Worm (Caenorhabditis elegans) whole organism, L2 larva: ENCODE data around the gene F58G1.2.

Experiments
- C34F6.9 ChIP-seq: fragments of 150-350 bp; optimal IDR thresholded peaks from 2 replicates; lab custom pipeline; 2014; ENCODE audit warnings: missing biosample characterization, missing genetic modification characterization
- F13H6.1 ChIP-seq: sonication (generic microtip); optimal IDR thresholded peaks from 2 replicates; lab custom pipeline; 2016; ENCODE audit warnings: missing genetic modification characterization, missing compliant biosample characterization
- Y55F3AM.14 ChIP-seq: fragments of 200-800 bp; sonication (Bioruptor generic); optimal IDR thresholded peaks from 2 replicates; lab custom pipeline; 2018; ENCODE audit warnings: mild to moderate bottlenecking, missing genetic modification characterization, missing compliant biosample characterization
- alr-1 ChIP-seq: fragments of 150-350 bp; optimal IDR thresholded peaks from 2 replicates; lab custom pipeline; 2014; ENCODE audit warnings: missing biosample characterization, missing genetic modification characterization
- aly-2 ChIP-seq: fragments of 150-350 bp; optimal IDR thresholded peaks from 2 replicates; lab custom pipeline; 2014; ENCODE audit warnings: missing biosample characterization, missing genetic modification characterization
- ama-1 ChIP-seq: fragments of 150-350 bp; optimal IDR thresholded peaks from 2 replicates; lab custom pipeline; 2018; ENCODE audit warnings: inconsistent platforms
- blmp-1 ChIP-seq: sonication (generic microtip); optimal IDR thresholded peaks from 2 replicates; lab custom pipeline; 2017; ENCODE audit warnings: missing genetic modification characterization, mild to moderate bottlenecking, missing compliant biosample characterization, antibody characterized with exemption, moderate library complexity; ENCODE audit not compliant: insufficient read depth
- ceh-16 ChIP-seq: fragments of 150-350 bp; optimal IDR thresholded peaks from 2 replicates; lab custom pipeline; 2014; ENCODE audit warnings: missing biosample characterization, missing genetic modification characterization
- dmd-4 ChIP-seq: sonication (generic microtip); optimal IDR thresholded peaks from 2 replicates; lab custom pipeline; 2017; ENCODE audit warnings: missing biosample characterization, missing genetic modification characterization
- egl-27 ChIP-seq: sonication (generic microtip); optimal IDR thresholded peaks from 3 replicates; lab custom pipeline; 2017; ENCODE audit warnings: missing biosample characterization, missing genetic modification reagents, missing genetic modification characterization
- elt-1 ChIP-seq: fragments of 150-350 bp; optimal IDR thresholded peaks from 2 replicates; lab custom pipeline; 2014; ENCODE audit warnings: missing biosample characterization, missing genetic modification characterization
- fos-1 ChIP-seq: fragments of 150-350 bp; optimal IDR thresholded peaks from 2 replicates; lab custom pipeline; 2014; ENCODE audit warnings: missing biosample characterization, missing genetic modification characterization
- gmeb-1 ChIP-seq: fragments of 150-350 bp; optimal IDR thresholded peaks from 2 replicates; lab custom pipeline; 2014; ENCODE audit warnings: missing biosample characterization, missing genetic modification characterization
- lin-13 ChIP-seq: fragments of 150-350 bp; optimal IDR thresholded peaks from 2 replicates; lab custom pipeline; 2014; ENCODE audit warnings: missing biosample characterization, missing genetic modification reagents, missing genetic modification characterization
- lin-39 ChIP-seq: fragments of 150-350 bp; optimal IDR thresholded peaks from 2 replicates; lab custom pipeline; 2014; ENCODE audit warnings: missing biosample characterization, missing genetic modification reagents, missing genetic modification characterization
- lsy-2 ChIP-seq, 2 experiments: fragments of 150-350 bp in 1 of 2; sonication (generic microtip) in 1 of 2; optimal IDR thresholded peaks; 2 replicates each; lab custom pipeline; 2014 to 2017; ENCODE audit warnings: missing biosample characterization in 2 of 2, missing genetic modification characterization in 2 of 2
- mab-5 ChIP-seq: fragments of 150-350 bp; optimal IDR thresholded peaks from 2 replicates; lab custom pipeline; 2014; ENCODE audit warnings: missing biosample characterization, missing genetic modification characterization
- mbf-1 ChIP-seq: sonication (generic microtip); optimal IDR thresholded peaks from 2 replicates; lab custom pipeline; 2017; ENCODE audit warnings: missing biosample characterization, missing genetic modification characterization
- mdl-1 ChIP-seq, 2 experiments: fragments of 150-350 bp in 1 of 2; sonication (generic microtip) in 1 of 2; optimal IDR thresholded peaks; 2 replicates each; lab custom pipeline; 2017; ENCODE audit warnings: missing biosample characterization in 2 of 2, missing genetic modification characterization in 2 of 2
- nhr-10 ChIP-seq: sonication (generic microtip); optimal IDR thresholded peaks from 2 replicates; lab custom pipeline; 2017; ENCODE audit warnings: missing biosample characterization, missing genetic modification characterization
- nhr-11 ChIP-seq: fragments of 150-350 bp; optimal IDR thresholded peaks from 2 replicates; lab custom pipeline; 2014; ENCODE audit warnings: missing biosample characterization, missing genetic modification characterization
- nhr-129 ChIP-seq: fragments of 150-350 bp; optimal IDR thresholded peaks from 2 replicates; lab custom pipeline; 2014; ENCODE audit warnings: missing biosample characterization, missing genetic modification characterization
- nhr-23 ChIP-seq: fragments of 150-350 bp; optimal IDR thresholded peaks from 2 replicates; lab custom pipeline; 2014; ENCODE audit warnings: missing biosample characterization, missing genetic modification reagents, missing genetic modification characterization
- nhr-25 ChIP-seq: fragments of 150-350 bp; sonication (generic microtip); optimal IDR thresholded peaks from 3 replicates; lab custom pipeline; 2014; ENCODE audit warnings: missing biosample characterization, missing genetic modification characterization
- nhr-77 ChIP-seq: fragments of 150-350 bp; optimal IDR thresholded peaks from 2 replicates; lab custom pipeline; 2014; ENCODE audit warnings: missing biosample characterization, missing genetic modification characterization
- peb-1 ChIP-seq: fragments of 150-350 bp; optimal IDR thresholded peaks from 2 replicates; lab custom pipeline; 2014; ENCODE audit warnings: missing biosample characterization, missing genetic modification characterization
- sem-4 ChIP-seq: fragments of 150-350 bp; optimal IDR thresholded peaks from 2 replicates; lab custom pipeline; 2014; ENCODE audit warnings: missing biosample characterization, missing genetic modification reagents, missing genetic modification characterization
- skn-1 ChIP-seq: sonication (generic microtip); optimal IDR thresholded peaks from 2 replicates; lab custom pipeline; 2017; ENCODE audit warnings: missing biosample characterization, missing genetic modification characterization
- sma-3 ChIP-seq: sonication (generic microtip); optimal IDR thresholded peaks from 2 replicates; lab custom pipeline; 2016; ENCODE audit warnings: missing genetic modification reagents, missing genetic modification characterization, missing compliant biosample characterization
- unc-39 ChIP-seq: fragments of 150-350 bp; optimal IDR thresholded peaks from 2 replicates; lab custom pipeline; 2014; ENCODE audit warnings: missing biosample characterization, missing genetic modification characterization
- unc-55 ChIP-seq: fragments of 150-350 bp; sonication (generic microtip); optimal IDR thresholded peaks from 3 replicates; lab custom pipeline; 2014; ENCODE audit warnings: missing biosample characterization, missing genetic modification reagents, missing genetic modification characterization
- zag-1 ChIP-seq: fragments of 150-350 bp; optimal IDR thresholded peaks from 2 replicates; lab custom pipeline; 2014; ENCODE audit warnings: missing biosample characterization, missing genetic modification characterization
- ztf-1 ChIP-seq: fragments of 200-800 bp; sonication (Bioruptor generic); conservative IDR thresholded peaks from 2 replicates; pipeline ENCODE4 v1.3.6; 2022; ENCODE audit warnings: missing genetic modification characterization, missing compliant biosample characterization
- ztf-11 ChIP-seq: sonication (generic microtip); optimal IDR thresholded peaks from 2 replicates; lab custom pipeline; 2017; ENCODE audit warnings: missing biosample characterization, missing genetic modification characterization

Gene F58G1.2

DNA sequence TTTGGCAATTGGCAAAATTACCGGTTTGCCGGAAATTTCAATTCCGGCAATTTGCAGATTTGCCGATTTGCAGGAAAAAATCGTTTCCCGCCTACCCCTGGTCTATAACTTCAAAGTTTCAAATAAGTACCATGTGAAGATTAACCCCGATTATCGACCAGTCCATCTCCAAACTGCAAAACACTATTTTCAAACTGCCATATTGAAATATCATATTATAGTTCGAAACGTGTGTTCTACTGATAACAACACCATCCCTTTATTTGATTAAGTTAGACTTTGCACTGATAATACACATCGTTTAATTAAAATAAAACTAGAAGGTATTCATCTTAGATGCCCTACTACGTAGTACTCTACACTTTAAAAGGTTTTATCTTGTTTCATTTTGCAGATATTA, 11.3 kb upstream of the F58G1.2 start:
- TF ChIP-seq nhr-11: no peak
- no peak for TF ChIP-seq C34F6.9 (tag; lab: Kevin White, UChicago)
- peak; percentile 13 for TF ChIP-seq fos-1
- TF ChIP-seq, all 48 proteins: peak for 1

DNA sequence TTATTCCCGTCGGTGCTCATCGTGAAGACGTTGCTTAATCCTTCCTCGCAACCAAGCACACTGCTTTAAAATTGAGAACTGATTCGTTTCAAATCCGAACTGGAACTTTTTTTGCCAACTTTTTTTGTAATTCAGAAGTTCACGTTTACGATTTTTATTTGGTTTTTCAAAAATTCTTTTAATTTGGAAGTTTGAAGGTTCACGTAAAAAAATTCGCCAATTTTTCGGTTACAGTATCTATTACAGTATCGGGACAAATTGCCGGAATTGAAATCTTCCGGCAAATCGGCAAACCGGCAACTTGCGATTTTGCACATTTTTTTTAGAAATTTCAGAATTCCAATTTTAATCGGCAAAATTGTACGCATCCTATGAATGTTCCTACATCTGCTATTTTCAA, 9.4 kb upstream of the F58G1.2 start, which contains the start of gene F58G1.3:
TSS of gene F58G1.3 (minus strand) at position 101 of the 400 bp plus-strand sequence.
- TF ChIP-seq lsy-2 (tag; optimal IDR thresholded peaks at IDR 0.05; lab: Kevin White, UChicago): no peak
- TF ChIP-seq nhr-129 (tag; lab: Kevin White, UChicago): no peak
- no peak for TF ChIP-seq gmeb-1 (tag; lab: Kevin White, UChicago)
- no peak for TF ChIP-seq elt-1 (tag; lab: Kevin White, UChicago)
- no peak for TF ChIP-seq mbf-1 (tag; lab: Kevin White, UChicago)
- TF ChIP-seq nhr-25 (tag; lab: Kevin White, UChicago): no peak
- TF ChIP-seq ama-1 (lab: Kevin White, UChicago): no peak
- no peak for TF ChIP-seq Y55F3AM.14
- TF ChIP-seq egl-27: no peak
- TF ChIP-seq aly-2 (tag; lab: Kevin White, UChicago): no peak
- no peak for TF ChIP-seq lin-39 (tag; lab: Kevin White, UChicago)
- TF ChIP-seq peb-1 (tag; lab: Kevin White, UChicago): no peak
- no peak for TF ChIP-seq alr-1 (tag; lab: Kevin White, UChicago)
- no peak for TF ChIP-seq ztf-11 (tag; lab: Kevin White, UChicago)
- no peak for TF ChIP-seq zag-1 (tag; lab: Kevin White, UChicago)
- TF ChIP-seq ztf-1 (GFP tag; lab: Robert Waterston, UW): no peak
- TF ChIP-seq nhr-77 (tag; lab: Kevin White, UChicago): no peak
- TF ChIP-seq unc-39 (tag; lab: Kevin White, UChicago): no peak
- TF ChIP-seq skn-1 (tag; lab: Kevin White, UChicago): no peak
- no peak for TF ChIP-seq mab-5 (tag; lab: Kevin White, UChicago)
- TF ChIP-seq, all 48 proteins: peak for 0

DNA sequence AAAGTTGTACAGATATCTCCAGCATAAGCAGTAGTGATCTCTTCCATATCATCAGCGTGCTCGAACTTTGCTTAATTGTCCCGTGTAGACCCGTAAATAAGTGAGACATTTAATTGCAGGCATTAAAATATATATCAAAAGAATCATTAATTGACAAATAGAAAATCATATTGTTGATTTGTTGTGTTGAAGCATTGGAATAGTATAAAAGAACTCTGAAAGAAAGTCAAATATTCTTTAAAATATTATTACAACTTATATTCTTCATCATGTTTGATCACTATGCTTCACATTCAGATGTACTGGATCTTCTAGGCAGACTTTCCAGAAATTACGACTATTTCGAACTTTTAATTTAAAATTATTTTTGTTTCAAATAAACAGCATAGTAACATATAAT, 6.7 kb upstream of the F58G1.2 start, which contains the start of gene F58G1.8:
TSS of gene F58G1.8 (minus strand) at position 101 of the 400 bp plus-strand sequence.
- no peak for TF ChIP-seq lin-13 (GFP tag; lab: Kevin White, UChicago)
- no peak for TF ChIP-seq blmp-1
- TF ChIP-seq nhr-10: no peak
- TF ChIP-seq C34F6.9 (tag; lab: Kevin White, UChicago): no peak
- TF ChIP-seq peb-1 (tag; lab: Kevin White, UChicago): no peak
- no peak for TF ChIP-seq dmd-4 (tag; lab: Kevin White, UChicago)
- TF ChIP-seq nhr-23 (tag; lab: Kevin White, UChicago): no peak
- TF ChIP-seq skn-1 (tag; lab: Kevin White, UChicago): no peak
- no peak for TF ChIP-seq fos-1
- no peak for TF ChIP-seq ztf-11 (tag; lab: Kevin White, UChicago)
- no peak for TF ChIP-seq mbf-1 (tag; lab: Kevin White, UChicago)
- TF ChIP-seq sem-4: no peak
- TF ChIP-seq mab-5 (tag; lab: Kevin White, UChicago): no peak
- no peak for TF ChIP-seq ztf-1 (GFP tag; lab: Robert Waterston, UW)
- no peak for TF ChIP-seq Y55F3AM.14
- TF ChIP-seq lsy-2 (tag; optimal IDR thresholded peaks at IDR 0.05; lab: Kevin White, UChicago): no peak
- TF ChIP-seq alr-1 (tag; lab: Kevin White, UChicago): no peak

DNA sequence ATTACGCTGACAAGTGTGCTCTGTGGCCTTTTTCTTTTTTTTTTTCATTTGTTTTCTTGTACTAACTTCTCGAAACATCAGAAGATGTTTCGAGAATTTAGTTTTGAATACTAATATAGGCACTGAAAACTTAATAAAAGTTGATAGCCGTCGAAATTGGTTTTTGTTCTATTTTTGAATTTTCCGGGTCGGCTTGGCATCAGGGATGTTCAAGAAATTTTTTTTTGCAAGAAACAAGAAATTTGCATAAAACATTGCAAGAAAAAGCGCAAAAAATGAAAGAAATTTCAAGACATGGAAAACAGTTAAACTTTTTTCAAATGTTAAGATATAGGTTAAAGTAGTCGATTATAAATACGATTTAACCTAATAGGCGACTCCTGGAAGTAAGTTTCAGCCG, 4.4 kb upstream of the F58G1.2 start:
- TF ChIP-seq ceh-16 (tag; lab: Kevin White, UChicago) (no peak), F13H6.1 (tag; lab: Kevin White, UChicago) (no peak), lin-13 (GFP tag; lab: Kevin White, UChicago) (no peak), mdl-1 (tag; optimal IDR thresholded peaks at IDR 0.05; lab: Kevin White, UChicago) (no peak), unc-55 (GFP tag; lab: Kevin White, UChicago) (no peak), Y55F3AM.14 (no peak), sma-3 (GFP tag; lab: Kevin White, UChicago) (no peak), skn-1 (tag; lab: Kevin White, UChicago) (no peak), egl-27 (no peak), peb-1 (tag; lab: Kevin White, UChicago) (no peak), zag-1 (tag; lab: Kevin White, UChicago) (no peak), nhr-11 (no peak)

DNA sequence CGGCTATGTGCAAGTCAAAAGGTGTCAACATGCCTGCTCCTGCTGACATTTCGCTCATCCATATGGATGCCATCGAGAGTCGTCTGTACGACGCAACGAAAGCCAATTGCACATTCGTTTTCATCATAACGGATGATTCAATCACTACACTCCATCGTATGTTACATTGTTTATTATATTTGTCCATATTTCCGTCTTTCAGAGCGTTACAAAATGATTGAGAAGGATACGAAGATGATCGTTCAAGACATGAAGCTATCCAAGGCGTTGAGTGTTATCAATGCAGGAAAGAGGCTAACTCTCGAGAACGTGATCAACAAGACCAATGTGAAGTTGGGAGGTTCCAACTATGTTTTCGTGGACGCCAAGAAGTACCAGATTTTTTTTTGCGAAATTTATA, 2.7 kb upstream of the F58G1.2 start:
- TF ChIP-seq sem-4 (no peak), lin-13 (GFP tag; lab: Kevin White, UChicago) (no peak), blmp-1 (no peak)
